Fruit fly (Drosophila melanogaster) whole organism, embryonic: ENCODE measurements around the gene gammaCOP.
A peak's percentile ranks its signal among the peaks of the same experiment; 100 is the strongest.

Experiments
- Antp ChIP-seq: fragments of 200-800 bp; sonication (Bioruptor generic); optimal IDR thresholded peaks from 3 replicates; lab custom pipeline; 2016; ENCODE audit warnings: missing biosample characterization, missing genetic modification characterization
- Atf3 ChIP-seq: fragments of 200-800 bp; sonication (Bioruptor generic); optimal IDR thresholded peaks from 3 replicates; lab custom pipeline; 2016; ENCODE audit warnings: missing biosample characterization, missing genetic modification characterization
- Atf6 ChIP-seq: fragments of 200-800 bp; sonication (Bioruptor generic); IDR thresholded peaks from 2 replicates; pipeline ENCODE4 v1.3.6; 2022; ENCODE audit warnings: missing biosample characterization, missing genetic modification characterization
- Awh ChIP-seq: fragments of 200-800 bp; sonication (Bioruptor generic); IDR thresholded peaks from 2 replicates; pipeline ENCODE4, ENCODE4 v1.3.6; 2022; ENCODE audit warnings: missing biosample characterization, missing genetic modification characterization
- Blimp-1 ChIP-seq: fragments of 200-800 bp; sonication (Bioruptor generic); optimal IDR thresholded peaks from 3 replicates; lab custom pipeline; 2018; ENCODE audit warnings: missing biosample characterization, missing genetic modification characterization, mild to moderate bottlenecking, moderate library complexity, missing genetic modification reagents
- CG10267 ChIP-seq: fragments of 200-800 bp; sonication (Bioruptor generic); optimal IDR thresholded peaks from 2 replicates; lab custom pipeline; 2018; ENCODE audit warnings: missing biosample characterization, mild to moderate bottlenecking, missing genetic modification characterization, moderate library complexity
- CG10462 ChIP-seq: fragments of 200-800 bp; sonication (Bioruptor generic); optimal IDR thresholded peaks from 2 replicates; lab custom pipeline; 2016; ENCODE audit warnings: missing biosample characterization, missing genetic modification characterization
- CG10654 ChIP-seq: fragments of 200-800 bp; sonication (Bioruptor generic); optimal IDR thresholded peaks from 2 replicates; lab custom pipeline; 2016; ENCODE audit warnings: missing biosample characterization, missing genetic modification characterization
- CG10979 ChIP-seq: fragments of 200-800 bp; sonication (Bioruptor generic); optimal IDR thresholded peaks from 2 replicates; lab custom pipeline; 2018; ENCODE audit warnings: missing biosample characterization, mild to moderate bottlenecking, missing genetic modification characterization, moderate library complexity
- CG14050 ChIP-seq: fragments of 200-800 bp; sonication (Bioruptor generic); IDR thresholded peaks from 3 replicates; pipeline ENCODE4 v1.3.6; 2022; ENCODE audit warnings: missing biosample characterization, missing genetic modification characterization
- CG15601 ChIP-seq: fragments of 200-800 bp; sonication (Bioruptor generic); optimal IDR thresholded peaks from 3 replicates; lab custom pipeline; 2019; ENCODE audit warnings: missing biosample characterization, mild to moderate bottlenecking, missing genetic modification characterization, moderate library complexity
- CG1832 ChIP-seq: fragments of 200-800 bp; sonication (Bioruptor generic); optimal IDR thresholded peaks from 2 replicates; lab custom pipeline; 2017; ENCODE audit warnings: missing biosample characterization, mild to moderate bottlenecking, missing genetic modification characterization, inconsistent platforms
- CG43689 ChIP-seq: fragments of 200-800 bp; sonication (Bioruptor generic); IDR thresholded peaks from 2 replicates; pipeline ENCODE4 v1.3.6; 2022; ENCODE audit warnings: missing biosample characterization, missing genetic modification characterization
- CG6175 ChIP-seq: fragments of 200-800 bp; sonication (Bioruptor generic); IDR thresholded peaks from 3 replicates; pipeline ENCODE4 v1.3.6; 2022; ENCODE audit warnings: missing biosample characterization, missing genetic modification characterization
- CG6272 ChIP-seq: fragments of 200-800 bp; sonication (Bioruptor generic); IDR thresholded peaks from 2 replicates; pipeline ENCODE4 v1.3.6; 2022; ENCODE audit warnings: missing biosample characterization, missing genetic modification characterization
- CG6813 ChIP-seq: fragments of 200-800 bp; sonication (Bioruptor generic); optimal IDR thresholded peaks from 2 replicates; lab custom pipeline; 2017; ENCODE audit warnings: missing biosample characterization, missing genetic modification characterization, mild to moderate bottlenecking, moderate library complexity, missing genetic modification reagents
- CG8290 ChIP-seq, 3 experiments: fragments of 200-800 bp; sonication (Bioruptor generic); optimal IDR thresholded peaks; 2 replicates each; lab custom pipeline; 2016 to 2019; ENCODE audit warnings: missing biosample characterization in 3 of 3, missing genetic modification characterization in 3 of 3, mild to moderate bottlenecking in 2 of 3, moderate library complexity in 1 of 3
- CG9817 ChIP-seq: fragments of 200-800 bp; sonication (Bioruptor generic); optimal IDR thresholded peaks from 2 replicates; lab custom pipeline; 2018; ENCODE audit warnings: missing biosample characterization, mild to moderate bottlenecking, missing genetic modification characterization, moderate library complexity
- CHES-1-like ChIP-seq: fragments of 200-800 bp; sonication (Bioruptor generic); optimal IDR thresholded peaks from 2 replicates; lab custom pipeline; 2016; ENCODE audit warnings: missing biosample characterization, missing genetic modification characterization
- CrebB ChIP-seq: fragments of 200-800 bp; sonication (Bioruptor generic); optimal IDR thresholded peaks from 3 replicates; lab custom pipeline; 2018; ENCODE audit warnings: missing biosample characterization, mild to moderate bottlenecking, missing genetic modification characterization
- D ChIP-seq, 2 experiments: fragments of 200-800 bp in 1 of 2; fragments of >200 bp in 1 of 2; sonication (Bioruptor generic) in 1 of 2; optimal IDR thresholded peaks; 2 replicates in 1 of 2; 3 replicates in 1 of 2; lab custom pipeline; 2017; ENCODE audit warnings: mild to moderate bottlenecking in 1 of 2, missing biosample characterization in 1 of 2, missing genetic modification characterization in 1 of 2, missing genetic modification reagents in 1 of 2
- MTF-1 ChIP-seq: fragments of 200-800 bp; sonication (Bioruptor generic); optimal IDR thresholded peaks from 2 replicates; lab custom pipeline; 2018; ENCODE audit warnings: missing biosample characterization, mild to moderate bottlenecking, missing genetic modification characterization, borderline replicate concordance
- NFAT ChIP-seq: fragments of 200-800 bp; sonication (Bioruptor generic); IDR thresholded peaks from 2 replicates; pipeline ENCODE4 v1.3.6; 2022; ENCODE audit warnings: missing biosample characterization, missing genetic modification characterization
- Sin3A ChIP-seq: fragments of >200 bp; optimal IDR thresholded peaks from 2 replicates; lab custom pipeline; 2018
- Spps ChIP-seq: fragments of 200-800 bp; sonication (Bioruptor generic); optimal IDR thresholded peaks from 2 replicates; lab custom pipeline; 2018; ENCODE audit warnings: missing biosample characterization, mild to moderate bottlenecking, missing genetic modification characterization
- Trl ChIP-seq, 3 experiments: fragments of >200 bp in 2 of 3; fragments of 200-800 bp in 1 of 3; sonication (Bioruptor generic) in 1 of 3; optimal IDR thresholded peaks; 2 replicates in 1 of 3; 3 replicates in 2 of 3; lab custom pipeline; 2016 to 2017; ENCODE audit warnings: missing biosample characterization in 1 of 3, missing genetic modification characterization in 1 of 3
- Vsx1 ChIP-seq: fragments of 200-800 bp; sonication (Bioruptor generic); optimal IDR thresholded peaks from 2 replicates; lab custom pipeline; 2017; ENCODE audit warnings: missing biosample characterization, mild to moderate bottlenecking, missing genetic modification characterization, missing genetic modification reagents
- abd-A ChIP-seq: fragments of 200-800 bp; sonication (Bioruptor generic); optimal IDR thresholded peaks from 3 replicates; lab custom pipeline; 2019; ENCODE audit warnings: missing biosample characterization, mild to moderate bottlenecking, missing genetic modification characterization, moderate library complexity
- ac ChIP-seq: fragments of 200-800 bp; sonication (Bioruptor generic); optimal IDR thresholded peaks from 3 replicates; lab custom pipeline; 2017; ENCODE audit warnings: missing biosample characterization, mild to moderate bottlenecking, missing genetic modification characterization
- chif ChIP-seq, 2 experiments: fragments of 200-800 bp; sonication (Bioruptor generic); optimal IDR thresholded peaks; 3 replicates each; lab custom pipeline; 2016; ENCODE audit warnings: missing biosample characterization in 2 of 2, missing genetic modification characterization in 2 of 2
- crol ChIP-seq: fragments of 200-800 bp; sonication (Bioruptor generic); IDR thresholded peaks from 2 replicates; pipeline ENCODE4 v1.3.6; 2022; ENCODE audit warnings: missing biosample characterization, missing genetic modification characterization
- fd96Cb ChIP-seq: fragments of 200-800 bp; sonication (Bioruptor generic); optimal IDR thresholded peaks from 2 replicates; lab custom pipeline; 2018; ENCODE audit warnings: missing biosample characterization, mild to moderate bottlenecking, missing genetic modification characterization, moderate library complexity
- gsb-n ChIP-seq: fragments of 200-800 bp; sonication (Bioruptor generic); optimal IDR thresholded peaks from 3 replicates; lab custom pipeline; 2018; ENCODE audit warnings: missing biosample characterization, mild to moderate bottlenecking, missing genetic modification characterization
- kni ChIP-seq: fragments of 200-800 bp; sonication (Bioruptor generic); optimal IDR thresholded peaks from 3 replicates; lab custom pipeline; 2017; ENCODE audit warnings: mild to moderate bottlenecking, missing biosample characterization, missing genetic modification reagents, missing genetic modification characterization
- lov ChIP-seq, 2 experiments: fragments of 200-800 bp in 1 of 2; fragments of >200 bp in 1 of 2; sonication (Bioruptor generic) in 1 of 2; IDR thresholded peaks in 1 of 2; optimal IDR thresholded peaks in 1 of 2; 2 replicates in 1 of 2; 3 replicates in 1 of 2; pipeline versions ENCODE4 v1.3.6 to Lab custom; 2017 to 2022; ENCODE audit warnings: missing biosample characterization in 1 of 2, missing genetic modification characterization in 1 of 2
- odd ChIP-seq: fragments of 200-800 bp; sonication (Bioruptor generic); optimal IDR thresholded peaks from 2 replicates; lab custom pipeline; 2017; ENCODE audit warnings: missing biosample characterization, mild to moderate bottlenecking, missing genetic modification characterization
- pb ChIP-seq: fragments of 200-800 bp; sonication (Bioruptor generic); optimal IDR thresholded peaks from 3 replicates; lab custom pipeline; 2016; ENCODE audit warnings: missing biosample characterization, missing genetic modification characterization
- pnt ChIP-seq: fragments of 200-800 bp; sonication (Bioruptor generic); optimal IDR thresholded peaks from 3 replicates; lab custom pipeline; 2016; ENCODE audit warnings: missing biosample characterization, missing genetic modification characterization
- sd ChIP-seq: fragments of 200-800 bp; sonication (Bioruptor generic); optimal IDR thresholded peaks from 3 replicates; lab custom pipeline; 2018; ENCODE audit warnings: missing biosample characterization, mild to moderate bottlenecking, missing genetic modification characterization, moderate library complexity
- sr ChIP-seq: fragments of 200-800 bp; sonication (Bioruptor generic); IDR thresholded peaks from 3 replicates; pipeline ENCODE4 v1.3.6; 2022; ENCODE audit warnings: missing biosample characterization, missing genetic modification characterization
- tin ChIP-seq: fragments of 200-800 bp; sonication (Bioruptor generic); optimal IDR thresholded peaks from 3 replicates; lab custom pipeline; 2016; ENCODE audit warnings: missing biosample characterization, missing genetic modification characterization
- vvl ChIP-seq: fragments of 200-800 bp; sonication (Bioruptor generic); IDR thresholded peaks from 2 replicates; pipeline ENCODE4 v1.3.6; 2022; ENCODE audit warnings: missing biosample characterization, missing genetic modification characterization
- zen ChIP-seq: fragments of 200-800 bp; sonication (Bioruptor generic); optimal IDR thresholded peaks from 3 replicates; lab custom pipeline; 2018; ENCODE audit warnings: missing biosample characterization, mild to moderate bottlenecking, missing genetic modification characterization, moderate library complexity

Gene gammaCOP

dm6 chr3R:31550910-31551309 lies 21.0 kb upstream of the gammaCOP start (continued):
- peak; percentile 83 for TF ChIP-seq MTF-1 (GFP tag; lab: Kevin White, UChicago)
- TF ChIP-seq Trl (optimal IDR thresholded peaks at IDR 0.05; lab: Kevin White, UChicago), result no peak
- TF ChIP-seq Trl (GFP tag; optimal IDR thresholded peaks at IDR 0.05; lab: Kevin White, UChicago), result peak; percentile 51
- TF ChIP-seq fd96Cb (tag; lab: Kevin White, UChicago), result peak; percentile 45
- peak; percentile 91 for TF ChIP-seq zen (tag; lab: Kevin White, UChicago)
- TF ChIP-seq Spps (tag; lab: Kevin White, UChicago), result peak; percentile 74
- no peak for TF ChIP-seq CG6175
- TF ChIP-seq gsb-n (tag; lab: Kevin White, UChicago), result peak; percentile 85
- TF ChIP-seq CHES-1-like (GFP tag; lab: Kevin White, UChicago), result peak; percentile 41
- peak; percentile 97 for TF ChIP-seq ac (GFP tag; lab: Kevin White, UChicago)
- no peak for TF ChIP-seq lov (optimal IDR thresholded peaks at IDR 0.05; lab: Kevin White, UChicago)
- TF ChIP-seq lov (GFP tag; IDR thresholded peaks at IDR 0.05; lab: Robert Waterston, UW), result peak; percentile 78
- no peak for TF ChIP-seq CG1832
- TF ChIP-seq CG6813 (GFP tag; lab: Kevin White, UChicago), result peak; percentile 92
- no peak for TF ChIP-seq NFAT (GFP tag; lab: Robert Waterston, UW)
- TF ChIP-seq pb (GFP tag; lab: Kevin White, UChicago), result peak; percentile 14
- no peak for TF ChIP-seq CG9817 (tag; lab: Kevin White, UChicago)
- peak; percentile 14 to 62 for TF ChIP-seq chif (GFP tag; optimal IDR thresholded peaks at IDR 0.05; lab: Kevin White, UChicago)
- TF ChIP-seq pnt (GFP tag; lab: Kevin White, UChicago), result peak; percentile 20
- peak; percentile 70 for TF ChIP-seq CrebB (tag; lab: Kevin White, UChicago)
- peak; percentile 64 for TF ChIP-seq CG8290 (GFP tag; optimal IDR thresholded peaks at IDR 0.05; lab: Kevin White, UChicago)
- TF ChIP-seq CG8290 (tag; optimal IDR thresholded peaks at IDR 0.05; lab: Kevin White, UChicago), result peak in 1 of 2 experiments; percentile 90
- peak; percentile 71 for TF ChIP-seq CG15601 (tag; lab: Kevin White, UChicago)
- peak; percentile 45 for TF ChIP-seq Atf3 (GFP tag; lab: Kevin White, UChicago)
- TF ChIP-seq crol, result no peak
- no peak for TF ChIP-seq Antp (GFP tag; lab: Kevin White, UChicago)
- TF ChIP-seq tin (GFP tag; lab: Kevin White, UChicago), result peak; percentile 10
- peak; percentile 47 for TF ChIP-seq CG10654 (GFP tag; lab: Kevin White, UChicago)
- peak; percentile 77 for TF ChIP-seq odd
- no peak for TF ChIP-seq Sin3A
- peak; percentile 70 for TF ChIP-seq CG10267 (tag; lab: Kevin White, UChicago)
- TF ChIP-seq CG10979, result peak; percentile 67
- TF ChIP-seq D (optimal IDR thresholded peaks at IDR 0.05; lab: Kevin White, UChicago), result no peak
- peak; percentile 73 for TF ChIP-seq D (GFP tag; optimal IDR thresholded peaks at IDR 0.05; lab: Kevin White, UChicago)
- no peak for TF ChIP-seq sr
- TF ChIP-seq CG14050 (GFP tag; lab: Robert Waterston, UW), result no peak

dm6 chr3R:31558720-31559280 lies 13.1 kb upstream of the gammaCOP start:
- peak; percentile 10 for TF ChIP-seq abd-A (tag; lab: Kevin White, UChicago)
- TF ChIP-seq Vsx1 (GFP tag; lab: Kevin White, UChicago), result peak; percentile 15
- TF ChIP-seq sd (tag; lab: Kevin White, UChicago), result peak; percentile 39
- TF ChIP-seq CG6272 (GFP tag; lab: Robert Waterston, UW), result no peak
- TF ChIP-seq CG10462 (GFP tag; lab: Kevin White, UChicago), result no peak
- TF ChIP-seq CG43689 (GFP tag; lab: Robert Waterston, UW), result no peak
- no peak for TF ChIP-seq Atf6
- peak; percentile 96 for TF ChIP-seq Blimp-1 (GFP tag; lab: Kevin White, UChicago)
- TF ChIP-seq Awh (GFP tag; lab: Robert Waterston, UW), result peak; percentile 68; the same call in 1 of the 2 replicates
- TF ChIP-seq kni (GFP tag; lab: Kevin White, UChicago), result peak; percentile 36
- TF ChIP-seq vvl, result peak; percentile 84
